Fruit fly (Drosophila melanogaster): ENCODE results near the gene Lamtor3.

DNA sequence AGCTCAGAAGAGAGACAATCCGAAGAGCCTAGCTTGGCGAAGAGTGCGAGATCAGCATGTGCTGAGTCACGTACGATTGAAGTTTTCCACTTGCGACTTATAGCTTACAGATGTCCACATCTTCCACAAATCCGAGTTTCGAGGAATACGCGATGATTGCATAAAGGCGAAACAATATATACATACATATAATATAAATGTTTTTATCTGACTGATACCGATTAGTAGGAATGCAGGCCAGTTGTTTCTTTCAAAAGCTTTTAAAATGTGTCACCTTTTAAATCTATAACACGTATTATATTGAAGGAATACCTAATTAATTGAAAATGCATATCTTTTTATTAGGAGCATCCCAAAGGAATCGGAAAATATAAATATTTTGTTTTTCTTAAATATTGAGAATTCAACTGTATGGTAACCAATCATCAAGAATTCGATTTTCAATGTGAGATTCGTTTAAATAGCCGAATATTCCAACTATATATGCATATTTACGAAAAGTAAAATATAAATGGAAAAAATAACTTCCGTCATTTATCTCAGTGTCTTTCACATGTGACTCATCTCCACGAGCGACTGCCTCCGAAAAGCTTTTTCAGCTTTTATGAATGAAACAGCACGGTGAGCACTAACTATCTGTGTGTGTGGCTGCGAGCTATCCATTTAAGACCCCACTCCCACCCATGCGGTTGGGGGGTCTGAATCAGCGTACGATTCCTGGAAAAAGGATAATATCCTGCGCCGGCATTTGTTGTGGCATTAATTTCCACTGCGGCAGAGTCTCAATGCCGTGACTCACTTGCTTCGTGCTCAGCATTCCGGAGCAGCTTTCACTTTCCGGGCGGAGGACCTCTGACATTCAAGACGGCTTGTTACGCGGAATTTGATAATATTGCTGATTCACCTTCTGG lies 30.3 kb upstream of the Lamtor3 start:
- no peak for TF ChIP-seq CTCF (optimal IDR thresholded peaks at IDR 0.05)
- TF ChIP-seq CG8478 (optimal IDR thresholded peaks at IDR 0.05), result no peak

Data from S2 (cell line).